Fruit fly (Drosophila melanogaster) whole organism, embryonic: ENCODE results near the gene vsg.
A peak's percentile ranks its signal among the peaks of the same experiment; 100 is the strongest.

ENCODE experiments used
- ATbp ChIP-seq: fragments of 200-800 bp; sonication (Bioruptor generic); optimal IDR thresholded peaks from 2 replicates; lab custom pipeline; 2017; ENCODE audit warnings: missing biosample characterization, mild to moderate bottlenecking, missing genetic modification characterization, missing genetic modification reagents
- CG1024 ChIP-seq: fragments of 200-800 bp; sonication (Bioruptor generic); IDR thresholded peaks from 2 replicates; pipeline ENCODE4 v1.3.6; 2022; ENCODE audit warnings: missing biosample characterization, missing genetic modification characterization
- CG10366 ChIP-seq: fragments of 200-800 bp; sonication (Bioruptor generic); IDR thresholded peaks from 2 replicates; pipeline ENCODE4 v1.3.6; 2022; ENCODE audit warnings: missing biosample characterization, missing genetic modification characterization
- CG10979 ChIP-seq: fragments of 200-800 bp; sonication (Bioruptor generic); optimal IDR thresholded peaks from 2 replicates; lab custom pipeline; 2018; ENCODE audit warnings: missing biosample characterization, mild to moderate bottlenecking, missing genetic modification characterization, moderate library complexity
- CG11456 ChIP-seq: fragments of 200-800 bp; sonication (Bioruptor generic); IDR thresholded peaks from 3 replicates; pipeline ENCODE4 v1.3.6; 2022; ENCODE audit warnings: missing biosample characterization, missing genetic modification characterization
- CG11504 ChIP-seq: fragments of 200-800 bp; sonication (Bioruptor generic); optimal IDR thresholded peaks from 3 replicates; lab custom pipeline; 2019; ENCODE audit warnings: missing biosample characterization, mild to moderate bottlenecking, missing genetic modification characterization, moderate library complexity
- CG12659 ChIP-seq: fragments of 200-800 bp; sonication (Bioruptor generic); optimal IDR thresholded peaks from 3 replicates; lab custom pipeline; 2017; ENCODE audit warnings: mild to moderate bottlenecking, missing biosample characterization, missing genetic modification reagents, missing genetic modification characterization
- CG14710 ChIP-seq: fragments of 200-800 bp; sonication (Bioruptor generic); optimal IDR thresholded peaks from 3 replicates; lab custom pipeline; 2019; ENCODE audit warnings: missing biosample characterization, mild to moderate bottlenecking, missing genetic modification characterization, moderate library complexity
- CG1529 ChIP-seq: fragments of 200-800 bp; sonication (Bioruptor generic); optimal IDR thresholded peaks from 3 replicates; lab custom pipeline; 2018; ENCODE audit warnings: missing biosample characterization, missing genetic modification characterization
- CG15514 ChIP-seq: fragments of 200-800 bp; sonication (Bioruptor generic); optimal IDR thresholded peaks from 3 replicates; lab custom pipeline; 2017; ENCODE audit warnings: missing biosample characterization, missing genetic modification characterization, mild to moderate bottlenecking, moderate library complexity, missing genetic modification reagents
- CG17186 ChIP-seq: fragments of 200-800 bp; sonication (Bioruptor generic); optimal IDR thresholded peaks from 3 replicates; lab custom pipeline; 2017; ENCODE audit warnings: missing biosample characterization, missing genetic modification reagents, missing genetic modification characterization
- CG17328 ChIP-seq: fragments of 200-800 bp; sonication (Bioruptor generic); IDR thresholded peaks from 2 replicates; pipeline ENCODE4 v1.3.6; 2022; ENCODE audit warnings: missing biosample characterization, missing genetic modification characterization
- CG18764 ChIP-seq: fragments of 200-800 bp; sonication (Bioruptor generic); optimal IDR thresholded peaks from 3 replicates; lab custom pipeline; 2016; ENCODE audit warnings: missing biosample characterization, missing genetic modification characterization
- CG4282 ChIP-seq: fragments of 200-800 bp; sonication (Bioruptor generic); optimal IDR thresholded peaks from 2 replicates; lab custom pipeline; 2016; ENCODE audit warnings: missing biosample characterization, missing genetic modification characterization
- CG4360 ChIP-seq: fragments of 200-800 bp; sonication (Bioruptor generic); IDR thresholded peaks from 2 replicates; pipeline ENCODE4 v1.3.6; 2022; ENCODE audit warnings: missing biosample characterization, missing genetic modification characterization
- CG6254 ChIP-seq: fragments of 200-800 bp; sonication (Bioruptor generic); optimal IDR thresholded peaks from 3 replicates; lab custom pipeline; 2017; ENCODE audit warnings: mild to moderate bottlenecking, missing biosample characterization, missing genetic modification reagents, missing genetic modification characterization
- CG6272 ChIP-seq: fragments of 200-800 bp; sonication (Bioruptor generic); IDR thresholded peaks from 2 replicates; pipeline ENCODE4 v1.3.6; 2022; ENCODE audit warnings: missing biosample characterization, missing genetic modification characterization
- CG6654 ChIP-seq: fragments of 200-800 bp; sonication (Bioruptor generic); optimal IDR thresholded peaks from 2 replicates; lab custom pipeline; 2017; ENCODE audit warnings: missing biosample characterization, mild to moderate bottlenecking, missing genetic modification characterization
- CG6854 ChIP-seq: fragments of 200-800 bp; sonication (Bioruptor generic); optimal IDR thresholded peaks from 3 replicates; lab custom pipeline; 2017; ENCODE audit warnings: missing biosample characterization, mild to moderate bottlenecking, missing genetic modification characterization
- CG7745 ChIP-seq: fragments of 200-800 bp; sonication (Bioruptor generic); optimal IDR thresholded peaks from 2 replicates; lab custom pipeline; 2018; ENCODE audit warnings: missing biosample characterization, mild to moderate bottlenecking, missing genetic modification characterization, moderate library complexity
- CG9609 ChIP-seq: fragments of 200-800 bp; sonication (Bioruptor generic); optimal IDR thresholded peaks from 3 replicates; lab custom pipeline; 2016; ENCODE audit warnings: missing biosample characterization, missing genetic modification characterization
- D19B ChIP-seq: fragments of 200-800 bp; sonication (Bioruptor generic); optimal IDR thresholded peaks from 2 replicates; lab custom pipeline; 2017; ENCODE audit warnings: missing biosample characterization, mild to moderate bottlenecking, missing genetic modification characterization
- Dek ChIP-seq: fragments of 200-800 bp; sonication (Bioruptor generic); optimal IDR thresholded peaks from 3 replicates; lab custom pipeline; 2019; ENCODE audit warnings: missing biosample characterization, mild to moderate bottlenecking, missing genetic modification characterization, moderate library complexity
- Fer1 ChIP-seq: fragments of 200-800 bp; sonication (Bioruptor generic); optimal IDR thresholded peaks from 2 replicates; lab custom pipeline; 2017; ENCODE audit warnings: missing biosample characterization, mild to moderate bottlenecking, missing genetic modification characterization
- Fer3 ChIP-seq: fragments of 200-800 bp; sonication (Bioruptor generic); optimal IDR thresholded peaks from 2 replicates; lab custom pipeline; 2018; ENCODE audit warnings: missing biosample characterization, mild to moderate bottlenecking, missing genetic modification characterization, moderate library complexity
- Gsc ChIP-seq: fragments of 200-800 bp; sonication (Bioruptor generic); IDR thresholded peaks from 2 replicates; pipeline ENCODE4 v1.3.6; 2022; ENCODE audit warnings: missing biosample characterization, missing genetic modification characterization
- Meics ChIP-seq: fragments of 200-800 bp; sonication (Bioruptor generic); optimal IDR thresholded peaks from 2 replicates; lab custom pipeline; 2017; ENCODE audit warnings: missing biosample characterization, mild to moderate bottlenecking, missing genetic modification characterization
- NC2α ChIP-seq: fragments of 200-800 bp; sonication (Bioruptor generic); optimal IDR thresholded peaks from 2 replicates; lab custom pipeline; 2016; ENCODE audit warnings: missing biosample characterization, missing genetic modification characterization
- Nf-YC ChIP-seq: fragments of 200-800 bp; optimal IDR thresholded peaks from 3 replicates; lab custom pipeline; 2019; ENCODE audit warnings: missing biosample characterization, mild to moderate bottlenecking, missing genetic modification characterization, moderate library complexity
- Stat92E ChIP-seq, 3 experiments: fragments of >200 bp in 2 of 3; fragments of 200-800 bp in 1 of 3; sonication (Bioruptor generic) in 1 of 3; optimal IDR thresholded peaks; 2 replicates each; lab custom pipeline; 2017 to 2019; ENCODE audit warnings: missing biosample characterization in 3 of 3, missing genetic modification characterization in 3 of 3, mild to moderate bottlenecking in 1 of 3, moderate library complexity in 1 of 3
- ap ChIP-seq: fragments of 200-800 bp; sonication (Bioruptor generic); IDR thresholded peaks from 2 replicates; pipeline ENCODE4 v1.3.6; 2022; ENCODE audit warnings: missing biosample characterization, missing genetic modification characterization
- az2 ChIP-seq: fragments of 200-800 bp; sonication (Bioruptor generic); optimal IDR thresholded peaks from 3 replicates; lab custom pipeline; 2016; ENCODE audit warnings: missing biosample characterization, missing genetic modification characterization
- bab2 ChIP-seq: fragments of 200-800 bp; sonication (Bioruptor generic); optimal IDR thresholded peaks from 2 replicates; lab custom pipeline; 2016; ENCODE audit warnings: missing biosample characterization, missing genetic modification characterization
- chm ChIP-seq: fragments of 200-800 bp; sonication (Bioruptor generic); IDR thresholded peaks from 2 replicates; pipeline ENCODE4 v1.3.6; 2022; ENCODE audit warnings: missing biosample characterization, missing genetic modification characterization
- dm ChIP-seq: fragments of 200-800 bp; sonication (Bioruptor generic); optimal IDR thresholded peaks from 3 replicates; lab custom pipeline; 2016; ENCODE audit warnings: missing biosample characterization, missing genetic modification characterization
- ems ChIP-seq: fragments of 200-800 bp; sonication (Bioruptor generic); optimal IDR thresholded peaks from 3 replicates; lab custom pipeline; 2016; ENCODE audit warnings: missing biosample characterization, missing genetic modification characterization
- esg ChIP-seq: fragments of 200-800 bp; sonication (Bioruptor generic); conservative IDR thresholded peaks from 2 replicates; pipeline ENCODE4 v1.3.6; 2022; ENCODE audit warnings: missing biosample characterization, missing genetic modification characterization
- eyg ChIP-seq: fragments of 200-800 bp; sonication (Bioruptor generic); optimal IDR thresholded peaks from 3 replicates; lab custom pipeline; 2016; ENCODE audit warnings: missing biosample characterization, missing genetic modification characterization
- fd64A ChIP-seq: fragments of 200-800 bp; sonication (Bioruptor generic); optimal IDR thresholded peaks from 3 replicates; lab custom pipeline; 2018; ENCODE audit warnings: missing biosample characterization, mild to moderate bottlenecking, missing genetic modification characterization
- ftz-f1 ChIP-seq: fragments of 200-800 bp; sonication (Bioruptor generic); optimal IDR thresholded peaks from 2 replicates; lab custom pipeline; 2016; ENCODE audit warnings: missing biosample characterization, missing genetic modification characterization
- ind ChIP-seq: fragments of 200-800 bp; sonication (Bioruptor generic); optimal IDR thresholded peaks from 3 replicates; lab custom pipeline; 2016; ENCODE audit warnings: missing biosample characterization, missing genetic modification characterization
- lilli ChIP-seq: fragments of 200-800 bp; sonication (Bioruptor generic); optimal IDR thresholded peaks from 3 replicates; lab custom pipeline; 2016; ENCODE audit warnings: missing biosample characterization, missing genetic modification characterization
- mirr ChIP-seq: fragments of 200-800 bp; sonication (Bioruptor generic); optimal IDR thresholded peaks from 3 replicates; lab custom pipeline; 2018; ENCODE audit warnings: missing biosample characterization, mild to moderate bottlenecking, missing genetic modification characterization
- mld ChIP-seq: fragments of 200-800 bp; sonication (Bioruptor generic); IDR thresholded peaks from 3 replicates; pipeline ENCODE4 v1.3.6; 2022; ENCODE audit warnings: missing biosample characterization, missing genetic modification characterization; ENCODE audit not compliant: partially characterized antibody
- repo ChIP-seq: fragments of 200-800 bp; sonication (Bioruptor generic); optimal IDR thresholded peaks from 2 replicates; lab custom pipeline; 2016; ENCODE audit warnings: missing biosample characterization, missing genetic modification characterization
- ro ChIP-seq: fragments of 200-800 bp; sonication (Bioruptor generic); IDR thresholded peaks from 2 replicates; pipeline ENCODE4 v1.3.6; 2022; ENCODE audit warnings: missing biosample characterization, missing genetic modification characterization
- trh ChIP-seq: fragments of 200-800 bp; sonication (Bioruptor generic); optimal IDR thresholded peaks from 2 replicates; lab custom pipeline; 2016; ENCODE audit warnings: missing biosample characterization, missing genetic modification characterization
- tup ChIP-seq: fragments of 200-800 bp; sonication (Bioruptor generic); optimal IDR thresholded peaks from 2 replicates; lab custom pipeline; 2016; ENCODE audit warnings: missing biosample characterization, mild to moderate bottlenecking, missing genetic modification characterization, moderate library complexity
- zen2 ChIP-seq: fragments of 200-800 bp; sonication (Bioruptor generic); IDR thresholded peaks from 3 replicates; pipeline ENCODE4 v1.3.6; 2022; ENCODE audit warnings: missing biosample characterization, missing genetic modification characterization; ENCODE audit not compliant: partially characterized antibody

The vsg gene

DNA sequence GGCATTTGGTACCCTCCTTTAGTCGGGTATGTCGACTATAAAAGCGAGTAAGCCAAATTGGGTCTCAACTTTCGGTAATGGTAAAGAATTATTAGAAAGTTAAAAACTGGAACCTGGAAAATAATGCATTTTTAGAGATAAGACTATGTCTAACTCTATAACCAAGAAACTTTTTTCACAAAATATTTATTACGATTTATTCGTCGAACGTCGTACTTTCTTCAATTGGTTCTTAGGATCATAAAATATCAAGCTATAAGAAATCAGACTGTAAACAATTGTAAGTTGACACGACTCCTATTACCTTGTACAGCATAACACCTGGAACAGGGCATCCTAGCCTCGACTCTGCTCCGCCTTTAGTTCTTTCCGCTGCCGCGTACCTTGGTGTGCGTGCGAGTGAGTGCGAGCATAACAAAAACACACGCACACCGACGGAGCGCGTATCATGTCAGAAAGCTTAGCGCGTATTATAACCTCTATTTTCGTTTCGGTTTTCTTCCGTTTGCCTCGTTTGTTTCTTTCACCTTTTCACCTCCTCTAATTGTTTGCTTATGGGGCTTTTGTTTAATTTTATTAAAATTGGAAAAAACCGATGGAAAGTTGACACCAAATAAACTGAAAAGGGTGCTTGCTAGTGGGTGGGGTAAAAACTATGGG lies 21.1 kb upstream of the vsg start (continued):
- TF ChIP-seq chm (GFP tag; lab: Robert Waterston, UW) (peak; percentile 68; the same call in 1 of the 2 replicates), Nf-YC (tag; lab: Kevin White, UChicago) (peak; percentile 87), ap (GFP tag; lab: Robert Waterston, UW) (peak; percentile 75; the same call in 1 of the 2 replicates), tup (GFP tag; lab: Kevin White, UChicago) (peak; percentile 92), CG4282 (GFP tag; lab: Kevin White, UChicago) (peak; percentile 83), CG17186 (GFP tag; lab: Kevin White, UChicago) (peak; percentile 74), eyg (GFP tag; lab: Kevin White, UChicago) (peak; percentile 95), CG6254 (GFP tag; lab: Kevin White, UChicago) (peak; percentile 83), Dek (peak; percentile 94), esg (GFP tag; lab: Robert Waterston, UW) (peak; percentile 89), Gsc (GFP tag; lab: Robert Waterston, UW) (peak; percentile 81), CG1529 (GFP tag; lab: Kevin White, UChicago) (peak; percentile 96), CG6272 (GFP tag; lab: Robert Waterston, UW) (peak; percentile 79), bab2 (GFP tag; lab: Kevin White, UChicago) (peak; percentile 97), fd64A (GFP tag; lab: Kevin White, UChicago) (peak; percentile 68), CG12659 (GFP tag; lab: Kevin White, UChicago) (peak; percentile 98), mirr (peak; percentile 62), NC2α (GFP tag; lab: Kevin White, UChicago) (peak; percentile 93), CG10979 (tag; lab: Kevin White, UChicago) (peak; percentile 97), CG1024 (GFP tag; lab: Robert Waterston, UW) (peak; percentile 66), CG17328 (peak; percentile 83), mld (GFP tag; lab: Robert Waterston, UW) (no peak), ftz-f1 (GFP tag; lab: Kevin White, UChicago) (peak; percentile 24), repo (GFP tag; lab: Kevin White, UChicago) (peak; percentile 92), CG14710 (tag; lab: Kevin White, UChicago) (peak; percentile 94), CG4360 (GFP tag; lab: Robert Waterston, UW) (no peak), CG9609 (GFP tag; lab: Kevin White, UChicago) (peak; percentile 97), D19B (GFP tag; lab: Kevin White, UChicago) (peak; percentile 99), CG15514 (GFP tag; lab: Kevin White, UChicago) (peak; percentile 87), Stat92E (GFP tag; optimal IDR thresholded peaks at IDR 0.05; lab: Kevin White, UChicago) (peak in 1 of 3 experiments; percentile 46), CG11456 (GFP tag; lab: Robert Waterston, UW) (peak; percentile 91), CG6854 (GFP tag; lab: Kevin White, UChicago) (peak; percentile 95), CG10366 (GFP tag; lab: Robert Waterston, UW) (peak; percentile 86), ro (GFP tag; lab: Robert Waterston, UW) (peak; percentile 73; the same call in 1 of the 2 replicates), CG6654 (peak; percentile 91), Fer1 (GFP tag; lab: Kevin White, UChicago) (peak; percentile 95), dm (GFP tag; lab: Kevin White, UChicago) (peak; percentile 91), trh (peak; percentile 89), CG18764 (GFP tag; lab: Kevin White, UChicago) (peak; percentile 89), lilli (GFP tag; lab: Kevin White, UChicago) (peak; percentile 97), Fer3 (tag; lab: Kevin White, UChicago) (peak; percentile 90), CG11504 (peak; percentile 96), ATbp (GFP tag; lab: Kevin White, UChicago) (peak; percentile 92), ind (GFP tag; lab: Kevin White, UChicago) (peak; percentile 96), ems (GFP tag; lab: Kevin White, UChicago) (peak; percentile 96), az2 (peak; percentile 97), Meics (peak; percentile 97), zen2 (GFP tag; lab: Robert Waterston, UW) (no peak), CG7745 (no peak)
